Fruit fly (Drosophila melanogaster): ENCODE measurements around the gene CG33267.

DNA sequence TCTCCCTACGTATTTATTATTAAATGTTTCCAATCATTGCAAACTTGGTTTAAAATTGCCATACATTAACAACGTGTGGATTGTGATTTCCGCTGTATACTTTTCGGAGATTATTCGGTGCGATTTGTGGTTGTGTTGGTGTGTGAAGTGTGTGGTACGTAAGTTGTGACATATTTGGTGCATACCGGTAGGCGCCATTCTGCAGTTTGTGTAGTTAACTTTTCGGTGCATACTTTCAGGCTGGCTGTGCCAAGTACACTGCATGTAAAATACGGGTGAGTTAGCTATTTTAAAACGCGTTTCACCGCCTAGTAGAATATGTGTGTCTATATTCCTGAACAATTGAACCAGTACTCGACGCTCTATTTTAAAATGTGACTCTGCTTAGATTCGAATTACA, 41.0 kb upstream of the CG33267 start:
- TF ChIP-seq CG14655 (GFP tag; optimal IDR thresholded peaks at IDR 0.05) (no peak), gl (tag; optimal IDR thresholded peaks at IDR 0.05) (no peak), Ets98B (GFP tag; IDR thresholded peaks at IDR 0.05) (no peak), CG34367 (tag; optimal IDR thresholded peaks at IDR 0.05) (no peak), CG32121 (GFP tag; IDR thresholded peaks at IDR 0.05) (no peak), CG9948 (tag; optimal IDR thresholded peaks at IDR 0.05) (no peak), CG12605 (GFP tag; IDR thresholded peaks at IDR 0.05) (no peak), EcR (GFP tag; optimal IDR thresholded peaks at IDR 0.05) (no peak), CG10348 (GFP tag; IDR thresholded peaks at IDR 0.05) (no peak), CG8159 (tag; optimal IDR thresholded peaks at IDR 0.05) (no peak)
